Fruit fly (Drosophila melanogaster) whole organism, prepupa: ENCODE results near the gene Es2.

Experiments used
- Blimp-1 ChIP-seq: fragments of 200-800 bp; sonication (Bioruptor generic); optimal IDR thresholded peaks from 3 replicates; lab custom pipeline; 2017; ENCODE audit warnings: missing biosample characterization, missing genetic modification characterization, mild to moderate bottlenecking, moderate library complexity, missing genetic modification reagents
- CG10631 ChIP-seq: fragments of 200-800 bp; sonication (Bioruptor generic); optimal IDR thresholded peaks from 2 replicates; lab custom pipeline; 2016; ENCODE audit warnings: missing biosample characterization, missing genetic modification characterization
- CG10669 ChIP-seq: fragments of 200-800 bp; sonication (Bioruptor generic); optimal IDR thresholded peaks from 3 replicates; lab custom pipeline; 2018; ENCODE audit warnings: missing biosample characterization, mild to moderate bottlenecking, missing genetic modification characterization, moderate library complexity
- CG11294 ChIP-seq: fragments of 200-800 bp; sonication (Bioruptor generic); IDR thresholded peaks from 2 replicates; pipeline ENCODE4 v1.3.6; 2022; ENCODE audit warnings: missing biosample characterization, missing genetic modification characterization
- CG11762 ChIP-seq: fragments of 200-800 bp; sonication (Bioruptor generic); optimal IDR thresholded peaks from 3 replicates; lab custom pipeline; 2016; ENCODE audit warnings: missing biosample characterization, missing genetic modification characterization; ENCODE audit not compliant: insufficient read depth
- CG11902 ChIP-seq: fragments of 200-800 bp; sonication (Bioruptor generic); optimal IDR thresholded peaks from 3 replicates; lab custom pipeline; 2016; ENCODE audit warnings: missing biosample characterization, missing genetic modification characterization
- CG1621 ChIP-seq: fragments of 200-800 bp; sonication (Bioruptor generic); optimal IDR thresholded peaks from 3 replicates; lab custom pipeline; 2018; ENCODE audit warnings: missing biosample characterization, mild to moderate bottlenecking, missing genetic modification characterization
- CG31627 ChIP-seq: fragments of 200-800 bp; sonication (Bioruptor generic); optimal IDR thresholded peaks from 3 replicates; lab custom pipeline; 2016; ENCODE audit warnings: missing biosample characterization, missing genetic modification characterization
- CG34406 ChIP-seq: fragments of 200-800 bp; sonication (Bioruptor generic); optimal IDR thresholded peaks from 3 replicates; lab custom pipeline; 2016; ENCODE audit warnings: missing biosample characterization, missing genetic modification characterization
- CG3919 ChIP-seq: fragments of 200-800 bp; sonication (Bioruptor generic); optimal IDR thresholded peaks from 3 replicates; lab custom pipeline; 2016; ENCODE audit warnings: missing biosample characterization, missing genetic modification characterization
- CG4318 ChIP-seq: fragments of 200-800 bp; sonication (Bioruptor generic); optimal IDR thresholded peaks from 3 replicates; lab custom pipeline; 2017; ENCODE audit warnings: missing biosample characterization, mild to moderate bottlenecking, missing genetic modification characterization
- CG6163 ChIP-seq: fragments of 200-800 bp; sonication (Bioruptor generic); IDR thresholded peaks from 3 replicates; pipeline ENCODE4 v1.3.6; 2022; ENCODE audit warnings: missing biosample characterization, missing genetic modification characterization
- CG6276 ChIP-seq: fragments of 200-800 bp; sonication (Bioruptor generic); optimal IDR thresholded peaks from 2 replicates; lab custom pipeline; 2017; ENCODE audit warnings: missing biosample characterization, mild to moderate bottlenecking, missing genetic modification characterization
- CG6808 ChIP-seq: fragments of 200-800 bp; sonication (Bioruptor generic); optimal IDR thresholded peaks from 3 replicates; lab custom pipeline; 2017; ENCODE audit warnings: missing biosample characterization, missing genetic modification characterization, mild to moderate bottlenecking, moderate library complexity, missing genetic modification reagents
- CG8119 ChIP-seq: fragments of 200-800 bp; sonication (Bioruptor generic); IDR thresholded peaks from 3 replicates; pipeline ENCODE4 v1.3.6; 2022; ENCODE audit warnings: missing biosample characterization, missing genetic modification characterization
- CG8319 ChIP-seq: fragments of 200-800 bp; sonication (Bioruptor generic); optimal IDR thresholded peaks from 3 replicates; lab custom pipeline; 2016; ENCODE audit warnings: missing biosample characterization, missing genetic modification characterization
- CG8632 ChIP-seq: fragments of 200-800 bp; sonication (Bioruptor generic); optimal IDR thresholded peaks from 3 replicates; lab custom pipeline; 2016; ENCODE audit warnings: missing biosample characterization, missing genetic modification characterization
- CG9139 ChIP-seq: fragments of 200-800 bp; sonication (Bioruptor generic); optimal IDR thresholded peaks from 3 replicates; lab custom pipeline; 2017; ENCODE audit warnings: missing biosample characterization, mild to moderate bottlenecking, missing genetic modification characterization
- Eip75B ChIP-seq: fragments of 200-800 bp; sonication (Bioruptor generic); optimal IDR thresholded peaks from 3 replicates; lab custom pipeline; 2016; ENCODE audit warnings: missing biosample characterization, missing genetic modification characterization
- Eip78C ChIP-seq: fragments of 200-800 bp; sonication (Bioruptor generic); peaks from one replicate; lab custom pipeline; 2016; ENCODE audit warnings: missing biosample characterization, missing genetic modification characterization
- Eip93F ChIP-seq: fragments of 200-800 bp; sonication (Bioruptor generic); optimal IDR thresholded peaks from 2 replicates; lab custom pipeline; 2016; ENCODE audit warnings: missing biosample characterization, mild to moderate bottlenecking, missing genetic modification characterization
- Gug ChIP-seq: fragments of 200-800 bp; sonication (Bioruptor generic); IDR thresholded peaks from 2 replicates; pipeline ENCODE4 v1.3.6; 2022; ENCODE audit warnings: missing biosample characterization, missing genetic modification characterization
- Hr38 ChIP-seq: sonication (Bioruptor generic); optimal IDR thresholded peaks from 2 replicates; lab custom pipeline; 2016; ENCODE audit warnings: missing biosample characterization, missing genetic modification characterization
- Met ChIP-seq: fragments of 200-800 bp; sonication (Bioruptor generic); optimal IDR thresholded peaks from 3 replicates; lab custom pipeline; 2016; ENCODE audit warnings: missing biosample characterization, missing genetic modification characterization
- OdsH ChIP-seq: fragments of 200-800 bp; sonication (Bioruptor generic); optimal IDR thresholded peaks from 3 replicates; lab custom pipeline; 2016; ENCODE audit warnings: missing biosample characterization, missing genetic modification characterization
- Smox ChIP-seq: fragments of 200-800 bp; sonication (Bioruptor generic); optimal IDR thresholded peaks from 3 replicates; lab custom pipeline; 2016; ENCODE audit warnings: missing biosample characterization, missing genetic modification characterization
- Sox14 ChIP-seq: fragments of 200-800 bp; sonication (Bioruptor generic); optimal IDR thresholded peaks from 3 replicates; lab custom pipeline; 2016; ENCODE audit warnings: missing biosample characterization, missing genetic modification characterization
- Sox15 ChIP-seq: fragments of 200-800 bp; sonication (Bioruptor generic); optimal IDR thresholded peaks from 3 replicates; lab custom pipeline; 2016; ENCODE audit warnings: missing biosample characterization, missing genetic modification characterization
- acj6 ChIP-seq: fragments of 200-800 bp; sonication (Bioruptor generic); optimal IDR thresholded peaks from 3 replicates; lab custom pipeline; 2016; ENCODE audit warnings: missing biosample characterization, missing genetic modification characterization
- dac ChIP-seq: fragments of 200-800 bp; sonication (Bioruptor generic); optimal IDR thresholded peaks from 2 replicates; lab custom pipeline; 2017; ENCODE audit warnings: missing biosample characterization, mild to moderate bottlenecking, missing genetic modification characterization
- dsx ChIP-seq: fragments of 200-800 bp; optimal IDR thresholded peaks from 3 replicates; lab custom pipeline; 2019; ENCODE audit warnings: missing biosample characterization, mild to moderate bottlenecking, missing genetic modification characterization, moderate library complexity; ENCODE audit not compliant: poor library complexity, severe bottlenecking
- esn ChIP-seq: fragments of 200-800 bp; sonication (Bioruptor generic); optimal IDR thresholded peaks from 2 replicates; lab custom pipeline; 2016; ENCODE audit warnings: missing biosample characterization, mild to moderate bottlenecking, missing genetic modification characterization, moderate library complexity
- fd59A ChIP-seq: fragments of 200-800 bp; sonication (Bioruptor generic); optimal IDR thresholded peaks from 2 replicates; lab custom pipeline; 2017; ENCODE audit warnings: missing biosample characterization, mild to moderate bottlenecking, missing genetic modification characterization, missing genetic modification reagents
- fd85E ChIP-seq: fragments of 200-800 bp; sonication (Bioruptor generic); optimal IDR thresholded peaks from 3 replicates; lab custom pipeline; 2016; ENCODE audit warnings: missing biosample characterization, missing genetic modification characterization
- fkh ChIP-seq: fragments of 200-800 bp; sonication (Bioruptor generic); optimal IDR thresholded peaks from 3 replicates; lab custom pipeline; 2017; ENCODE audit warnings: missing biosample characterization, mild to moderate bottlenecking, missing genetic modification characterization, moderate library complexity
- lz ChIP-seq: fragments of 200-800 bp; sonication (Bioruptor generic); optimal IDR thresholded peaks from 3 replicates; lab custom pipeline; 2016; ENCODE audit warnings: missing biosample characterization, missing genetic modification characterization
- net ChIP-seq: fragments of 200-800 bp; sonication (Bioruptor generic); optimal IDR thresholded peaks from 3 replicates; lab custom pipeline; 2016; ENCODE audit warnings: missing biosample characterization, missing genetic modification characterization
- salr ChIP-seq, 2 experiments: fragments of 200-800 bp; sonication (Bioruptor generic); optimal IDR thresholded peaks; 3 replicates each; lab custom pipeline; 2016 to 2018; ENCODE audit warnings: missing biosample characterization in 2 of 2, missing genetic modification characterization in 2 of 2, mild to moderate bottlenecking in 1 of 2
- spab ChIP-seq: fragments of 200-800 bp; sonication (Bioruptor generic); optimal IDR thresholded peaks from 2 replicates; lab custom pipeline; 2017; ENCODE audit warnings: missing biosample characterization, mild to moderate bottlenecking, missing genetic modification characterization, missing genetic modification reagents
- ss ChIP-seq, 2 experiments: fragments of 200-800 bp; sonication (Bioruptor generic); optimal IDR thresholded peaks; 2 replicates in 1 of 2; 3 replicates in 1 of 2; lab custom pipeline; 2017 to 2018; ENCODE audit warnings: mild to moderate bottlenecking in 2 of 2, missing biosample characterization in 2 of 2, missing genetic modification characterization in 2 of 2, moderate library complexity in 1 of 2
- svp ChIP-seq: fragments of 200-800 bp; sonication (Bioruptor generic); peaks from one replicate; lab custom pipeline; 2016; ENCODE audit warnings: missing biosample characterization, missing genetic modification characterization
- vri ChIP-seq: fragments of 200-800 bp; sonication (Bioruptor generic); optimal IDR thresholded peaks from 3 replicates; lab custom pipeline; 2016; ENCODE audit warnings: missing biosample characterization, mild to moderate bottlenecking, missing genetic modification characterization

Gene Es2

DNA sequence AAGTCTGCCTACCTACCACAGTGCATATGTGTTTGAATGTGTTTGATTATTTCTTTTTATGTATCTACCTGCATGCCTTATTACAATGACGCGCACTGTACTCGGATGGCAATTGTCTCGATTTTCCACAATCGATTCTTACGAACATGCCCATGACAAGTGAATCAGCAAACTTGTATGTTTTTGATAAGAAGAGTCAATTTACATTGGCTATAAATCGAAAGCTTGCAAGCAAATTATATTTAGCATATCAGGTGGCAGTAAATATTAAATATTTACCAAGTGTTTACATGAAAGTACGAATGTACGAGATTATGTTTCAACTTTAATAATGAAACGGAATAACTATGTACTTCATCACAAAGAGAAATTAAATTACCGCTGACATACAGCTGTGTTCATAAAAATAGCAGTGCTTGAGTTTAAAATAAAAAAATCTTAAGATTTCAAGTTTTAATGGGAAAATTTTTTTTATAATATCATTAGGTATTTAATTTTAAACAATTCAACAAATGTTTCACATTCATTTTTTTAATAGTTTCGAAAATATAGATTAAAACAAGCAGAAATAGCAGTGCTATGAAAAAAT, 1.7 kb upstream of the Es2 start (continued):
- no peak for TF ChIP-seq Blimp-1 (GFP tag; lab: Kevin White, UChicago)
- no peak for TF ChIP-seq Sox14 (GFP tag; lab: Kevin White, UChicago)
- TF ChIP-seq spab (GFP tag; lab: Kevin White, UChicago) = no peak
- peak; percentile 15 for TF ChIP-seq CG10669 (GFP tag; lab: Kevin White, UChicago)
- peak; percentile 60 for TF ChIP-seq svp (GFP tag; lab: Kevin White, UChicago)
- TF ChIP-seq, all 60 proteins: peak for 6

DNA sequence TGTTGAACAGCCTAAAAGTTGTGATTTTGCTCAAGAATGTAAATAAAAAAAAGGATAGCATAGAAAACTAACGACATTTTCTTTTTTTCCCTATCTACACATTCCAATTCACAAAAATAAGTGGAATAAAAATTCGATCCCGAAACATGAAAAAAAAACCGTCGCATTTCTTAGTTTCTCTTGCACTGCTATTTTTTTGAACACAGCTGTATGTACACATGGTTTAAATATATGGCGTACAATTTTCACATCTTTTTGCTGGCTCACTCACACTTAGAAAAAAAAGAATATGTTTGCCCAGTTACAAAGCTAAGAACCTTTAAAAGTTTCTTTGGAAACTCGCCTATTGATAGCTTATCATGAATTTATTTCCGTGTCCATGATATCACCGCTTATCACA, 1.0 kb upstream of the Es2 start:
- TF ChIP-seq svp (GFP tag; lab: Kevin White, UChicago) = peak; percentile 64
- TF ChIP-seq Eip93F = no peak
- TF ChIP-seq Smox = no peak
- TF ChIP-seq esn = peak; percentile 19
- TF ChIP-seq CG31627 (GFP tag; lab: Kevin White, UChicago) = peak; percentile 2

DNA sequence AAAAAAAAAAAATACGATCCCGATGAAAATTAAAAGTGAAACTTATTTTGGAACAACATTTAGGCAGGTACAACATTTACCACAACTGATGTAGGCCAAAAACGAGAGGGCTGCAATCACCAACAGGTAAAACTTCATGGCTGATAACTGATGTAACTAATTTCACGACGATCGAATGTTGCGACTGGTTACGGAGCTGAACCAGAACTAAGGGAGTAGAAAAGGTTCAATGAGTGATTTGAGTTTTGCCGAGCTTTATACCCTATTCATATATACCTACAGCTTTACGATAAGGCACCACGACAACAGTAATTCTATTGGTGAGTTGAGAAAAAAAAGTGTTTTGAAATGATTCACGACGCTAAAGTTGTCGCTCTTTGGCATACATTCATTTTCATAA, 593 bp upstream of the Es2 start, which contains the start of gene CG15347:
Gene CG15347, minus strand, starts transcription at position 213 of the 400 bp plus-strand sequence.
- no peak for TF ChIP-seq dsx
- TF ChIP-seq Eip78C (GFP tag; lab: Kevin White, UChicago) = peak; percentile 21
- no peak for TF ChIP-seq CG8319 (GFP tag; lab: Kevin White, UChicago)
- TF ChIP-seq fd59A (GFP tag; lab: Kevin White, UChicago) = no peak
- TF ChIP-seq CG11902 (GFP tag; lab: Kevin White, UChicago) = no peak
- TF ChIP-seq vri (GFP tag; lab: Kevin White, UChicago) = peak; percentile 78

DNA sequence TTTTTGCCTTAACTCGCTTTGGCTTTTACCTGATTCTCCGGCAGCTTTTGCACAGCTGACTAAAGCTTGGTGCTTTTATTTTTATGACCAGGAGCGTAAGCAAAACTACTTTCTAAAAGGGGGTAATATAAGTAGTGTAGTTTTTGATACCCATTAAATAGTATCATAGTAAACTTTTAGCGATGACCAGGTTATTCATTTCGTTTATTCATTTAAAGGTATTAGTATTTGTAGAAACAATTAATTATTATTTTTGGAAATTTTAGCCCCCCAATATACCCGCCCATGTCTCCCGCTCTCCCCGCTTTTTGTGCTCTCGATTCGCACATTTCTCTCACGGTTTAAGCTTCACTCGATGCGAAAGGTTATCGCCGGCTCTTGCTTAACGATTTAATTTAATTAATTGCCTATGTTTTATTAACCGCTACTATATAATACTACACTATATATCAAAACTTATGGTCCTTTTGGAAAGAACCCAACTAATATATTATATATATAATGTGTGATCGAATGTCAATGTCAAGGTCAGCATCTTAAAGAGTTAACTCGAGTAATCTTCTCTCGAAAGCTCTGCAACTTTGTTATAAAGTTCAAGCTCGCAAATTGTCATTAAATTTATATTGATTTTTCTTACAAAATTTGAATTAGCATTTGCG, 3.2 kb downstream of the Es2 start, which contains the start of gene Sptr:
Gene Sptr, minus strand, starts transcription at position 61 of the 659 bp plus-strand sequence.
- TF ChIP-seq Met (GFP tag; lab: Kevin White, UChicago) (peak; percentile 96), dac (GFP tag; lab: Kevin White, UChicago) (peak; percentile 86), Sox14 (GFP tag; lab: Kevin White, UChicago) (peak; percentile 92), Blimp-1 (GFP tag; lab: Kevin White, UChicago) (peak; percentile 80), Sox15 (GFP tag; lab: Kevin White, UChicago) (peak; percentile 87), dsx (peak; percentile 94), OdsH (GFP tag; lab: Kevin White, UChicago) (peak; percentile 93), esn (peak; percentile 97), CG6276 (GFP tag; lab: Kevin White, UChicago) (peak; percentile 94), fd85E (GFP tag; lab: Kevin White, UChicago) (peak; percentile 88), CG8119 (peak; percentile 96), CG9139 (GFP tag; lab: Kevin White, UChicago) (peak; percentile 92), CG6808 (GFP tag; lab: Kevin White, UChicago) (peak; percentile 92), CG4318 (GFP tag; lab: Kevin White, UChicago) (peak; percentile 84), CG8632 (GFP tag; lab: Kevin White, UChicago) (peak; percentile 96), fkh (no peak), CG11294 (GFP tag; lab: Robert Waterston, UW) (peak; percentile 86), lz (GFP tag; lab: Kevin White, UChicago) (peak; percentile 96), ss (GFP tag; optimal IDR thresholded peaks at IDR 0.05; lab: Kevin White, UChicago) (peak; percentile 92 to 96), net (GFP tag; lab: Kevin White, UChicago) (peak; percentile 95), Hr38 (GFP tag; lab: Kevin White, UChicago) (no peak), acj6 (GFP tag; lab: Kevin White, UChicago) (peak; percentile 94), Eip93F (peak; percentile 82), salr (GFP tag; optimal IDR thresholded peaks at IDR 0.05; lab: Kevin White, UChicago) (peak; percentile 76 to 85), CG1621 (tag; lab: Kevin White, UChicago) (peak; percentile 91), Smox (peak; percentile 95), Eip75B (GFP tag; lab: Kevin White, UChicago) (peak; percentile 95), Eip78C (GFP tag; lab: Kevin White, UChicago) (peak; percentile 99), CG3919 (GFP tag; lab: Kevin White, UChicago) (peak; percentile 95), vri (GFP tag; lab: Kevin White, UChicago) (peak; percentile 93), CG31627 (GFP tag; lab: Kevin White, UChicago) (peak; percentile 92), spab (GFP tag; lab: Kevin White, UChicago) (peak; percentile 89), Gug (GFP tag; lab: Robert Waterston, UW) (peak; percentile 91), CG34406 (peak; percentile 94), CG10631 (peak; percentile 92), CG11762 (peak; percentile 92), CG6163 (GFP tag; lab: Robert Waterston, UW) (peak; percentile 96)
